Fruit fly (Drosophila melanogaster): ENCODE data around the gene CG11294.

CG11294 gene

dm6 chrX:8728030-8728429 lies 34.6 kb upstream of the CG11294 start:
- TF ChIP-seq OdsH (GFP tag; optimal IDR thresholded peaks at IDR 0.05) = no peak
- no peak for TF ChIP-seq pan (optimal IDR thresholded peaks at IDR 0.05)
- no peak for TF ChIP-seq tai (GFP tag; optimal IDR thresholded peaks at IDR 0.05)
- no peak for TF ChIP-seq Jra (GFP tag; optimal IDR thresholded peaks at IDR 0.05)
- no peak for TF ChIP-seq sage (GFP tag; optimal IDR thresholded peaks at IDR 0.05)
- no peak for TF ChIP-seq psq (GFP tag; optimal IDR thresholded peaks at IDR 0.05)
- TF ChIP-seq rgr (GFP tag; optimal IDR thresholded peaks at IDR 0.05) = no peak
- TF ChIP-seq jim (GFP tag; optimal IDR thresholded peaks at IDR 0.05) = no peak
- TF ChIP-seq sv (GFP tag; optimal IDR thresholded peaks at IDR 0.05) = no peak

dm6 chrX:8726816-8727215 lies 33.4 kb upstream of the CG11294 start:
- TF ChIP-seq tai (GFP tag; optimal IDR thresholded peaks at IDR 0.05) = no peak

dm6 chrX:8725238-8725637 lies 31.8 kb upstream of the CG11294 start:
- TF ChIP-seq ey (GFP tag; optimal IDR thresholded peaks at IDR 0.05) (no peak), N (GFP tag; optimal IDR thresholded peaks at IDR 0.05) (no peak), brk (GFP tag; optimal IDR thresholded peaks at IDR 0.05) (no peak), HLH106 (tag; optimal IDR thresholded peaks at IDR 0.05) (no peak), sv (GFP tag; optimal IDR thresholded peaks at IDR 0.05) (no peak), CrebA (GFP tag; optimal IDR thresholded peaks at IDR 0.05; ENCODE audit: borderline replicate concordance) (no peak), jim (GFP tag; optimal IDR thresholded peaks at IDR 0.05) (no peak), Dif (GFP tag; optimal IDR thresholded peaks at IDR 0.05; ENCODE audit: partially characterized antibody) (no peak), sage (GFP tag; optimal IDR thresholded peaks at IDR 0.05) (no peak), h (GFP tag; optimal IDR thresholded peaks at IDR 0.05) (no peak), tai (GFP tag; optimal IDR thresholded peaks at IDR 0.05) (no peak)

dm6 chrX:8724815-8725214 lies 31.4 kb upstream of the CG11294 start:
- TF ChIP-seq Myc (optimal IDR thresholded peaks at IDR 0.05) (no peak), Hnf4 (GFP tag; optimal IDR thresholded peaks at IDR 0.05) (no peak), tai (GFP tag; optimal IDR thresholded peaks at IDR 0.05) (no peak), N (GFP tag; optimal IDR thresholded peaks at IDR 0.05) (no peak), Dfd (GFP tag; optimal IDR thresholded peaks at IDR 0.05) (no peak), lola (GFP tag; optimal IDR thresholded peaks at IDR 0.05) (no peak), dsf (GFP tag; optimal IDR thresholded peaks at IDR 0.05; ENCODE audit: borderline replicate concordance) (no peak), Sp1 (GFP tag; optimal IDR thresholded peaks at IDR 0.05) (no peak), foxo (GFP tag; optimal IDR thresholded peaks at IDR 0.05) (no peak), psq (GFP tag; optimal IDR thresholded peaks at IDR 0.05) (no peak), Vsx2 (GFP tag; optimal IDR thresholded peaks at IDR 0.05; ENCODE audit: partially characterized antibody) (no peak), Abd-B (GFP tag; optimal IDR thresholded peaks at IDR 0.05) (no peak), Mio (GFP tag; optimal IDR thresholded peaks at IDR 0.05) (no peak), br (GFP tag; optimal IDR thresholded peaks at IDR 0.05) (no peak), woc (GFP tag; optimal IDR thresholded peaks at IDR 0.05) (no peak), HLH106 (tag; optimal IDR thresholded peaks at IDR 0.05) (no peak), Jra (GFP tag; optimal IDR thresholded peaks at IDR 0.05) (no peak), fru (GFP tag; optimal IDR thresholded peaks at IDR 0.05) (no peak), Rel (GFP tag; optimal IDR thresholded peaks at IDR 0.05) (no peak), Rel (tag; optimal IDR thresholded peaks at IDR 0.05) (no peak)

- TF ChIP-seq N (GFP tag; optimal IDR thresholded peaks at IDR 0.05) (no peak), Abd-B (GFP tag; optimal IDR thresholded peaks at IDR 0.05) (no peak), psq (GFP tag; optimal IDR thresholded peaks at IDR 0.05) (no peak), Hnf4 (GFP tag; optimal IDR thresholded peaks at IDR 0.05) (no peak), dl (GFP tag; optimal IDR thresholded peaks at IDR 0.05; ENCODE audit: insufficient read depth in 1 of 2, partially characterized antibody in 2 of 2) (no peak), pan (optimal IDR thresholded peaks at IDR 0.05) (no peak)
Observed at dm6 chrX:8723393-8723987, 30.1 kb upstream of the CG11294 start.
